Worm (Caenorhabditis elegans): ENCODE results near the gene C05G5.7.

- TF ChIP-seq let-526 (GFP tag; IDR thresholded peaks at IDR 0.05) (no peak), ceh-79 (tag; optimal IDR thresholded peaks at IDR 0.05) (no peak), ama-1 (optimal IDR thresholded peaks at IDR 0.05) (no peak), ama-1 (GFP tag; optimal IDR thresholded peaks at IDR 0.05) (no peak)
Observed at ce11 chrX:14721098-14721497, 22.5 kb downstream of the C05G5.7 start, which contains the start of gene F33C8.2.

All from whole organism, young adult.